Worm (Caenorhabditis elegans) whole organism, young adult: Measurements from ENCODE around the gene ztf-1.

Experiments
- B0019.2 ChIP-seq: fragments of 200-800 bp; sonication (Bioruptor generic); conservative IDR thresholded peaks from 2 replicates; pipeline ENCODE4 v1.3.6; 2022; ENCODE audit warnings: missing genetic modification reagents, missing genetic modification characterization, missing compliant biosample characterization
- B0035.1 ChIP-seq: sonication (generic microtip); optimal IDR thresholded peaks from 2 replicates; lab custom pipeline; 2016; ENCODE audit warnings: missing genetic modification characterization, mild to moderate bottlenecking, missing compliant biosample characterization, missing genotype, missing genetic modification reagents
- C06A6.2 ChIP-seq: fragments of 200-800 bp; sonication (Bioruptor generic); conservative IDR thresholded peaks from 2 replicates; pipeline ENCODE4 v1.3.6; 2022; ENCODE audit warnings: missing genetic modification characterization, missing compliant biosample characterization
- C17E4.6 ChIP-seq: fragments of 200-800 bp; sonication (Bioruptor generic); IDR thresholded peaks from 2 replicates; pipeline ENCODE4 v1.3.6; 2022; ENCODE audit warnings: missing genetic modification reagents, missing genetic modification characterization, missing compliant biosample characterization
- F10E7.11 ChIP-seq: sonication (generic microtip); optimal IDR thresholded peaks from 2 replicates; lab custom pipeline; 2017; ENCODE audit warnings: mild to moderate bottlenecking, missing genetic modification characterization, moderate library complexity, missing compliant biosample characterization
- F33H1.4 ChIP-seq: fragments of 200-800 bp; sonication (Bioruptor generic); IDR thresholded peaks from 2 replicates; pipeline ENCODE4 v1.3.6; 2022; ENCODE audit warnings: missing genetic modification reagents, missing genetic modification characterization, missing compliant biosample characterization
- F49E8.2 ChIP-seq: sonication (generic microtip); optimal IDR thresholded peaks from 3 replicates; lab custom pipeline; 2017; ENCODE audit warnings: missing genetic modification characterization, mild to moderate bottlenecking, missing compliant biosample characterization, antibody characterized with exemption, moderate library complexity; ENCODE audit not compliant: insufficient read depth
- F55B11.4 ChIP-seq: sonication (generic microtip); optimal IDR thresholded peaks from 2 replicates; lab custom pipeline; 2016; ENCODE audit warnings: missing compliant biosample characterization, missing genetic modification characterization, borderline replicate concordance; ENCODE audit not compliant: insufficient read depth
- F57C9.4 ChIP-seq: sonication (generic microtip); optimal IDR thresholded peaks from 2 replicates; lab custom pipeline; 2017; ENCODE audit warnings: mild to moderate bottlenecking, missing genetic modification characterization, missing compliant biosample characterization
- T26A5.8 ChIP-seq: sonication (generic microtip); optimal IDR thresholded peaks from 2 replicates; lab custom pipeline; 2016; ENCODE audit warnings: missing genetic modification characterization, missing compliant biosample characterization
- Y53F4B.3 ChIP-seq: fragments of 200-800 bp; sonication (Bioruptor generic); IDR thresholded peaks from 2 replicates; pipeline ENCODE4 v1.3.6; 2022; ENCODE audit warnings: missing genetic modification reagents, missing genetic modification characterization, missing compliant biosample characterization
- Y53G8AR.9 ChIP-seq: fragments of 200-800 bp; sonication (Bioruptor generic); conservative IDR thresholded peaks from 2 replicates; pipeline ENCODE4 v1.3.6; 2022; ENCODE audit warnings: missing genetic modification reagents, missing genetic modification characterization, missing compliant biosample characterization
- Y95B8A.8 ChIP-seq: fragments of 200-800 bp; sonication (Bioruptor generic); IDR thresholded peaks from 2 replicates; pipeline ENCODE4 v1.3.6; 2022; ENCODE audit warnings: missing genetic modification reagents, missing genetic modification characterization, missing compliant biosample characterization
- akir-1 ChIP-seq: fragments of 200-800 bp; sonication (Bioruptor generic); optimal IDR thresholded peaks from 2 replicates; lab custom pipeline; 2018; ENCODE audit warnings: mild to moderate bottlenecking, missing genetic modification characterization, moderate library complexity, missing compliant biosample characterization
- aptf-3 ChIP-seq: fragments of 200-800 bp; sonication (Bioruptor generic); IDR thresholded peaks from 2 replicates; pipeline ENCODE4 v1.3.6; 2022; ENCODE audit warnings: missing genetic modification characterization, missing compliant biosample characterization
- atf-7 ChIP-seq: sonication (generic microtip); optimal IDR thresholded peaks from 2 replicates; lab custom pipeline; 2017; ENCODE audit warnings: mild to moderate bottlenecking, missing genetic modification characterization, missing compliant biosample characterization
- attf-3 ChIP-seq: fragments of 200-800 bp; sonication (Bioruptor generic); conservative IDR thresholded peaks from 2 replicates; pipeline ENCODE4 v1.3.6; 2022; ENCODE audit warnings: missing genetic modification reagents, missing genetic modification characterization, missing compliant biosample characterization
- attf-5 ChIP-seq: fragments of 200-800 bp; sonication (Bioruptor generic); optimal IDR thresholded peaks from 2 replicates; lab custom pipeline; 2018; ENCODE audit warnings: mild to moderate bottlenecking, missing genetic modification characterization, missing compliant biosample characterization
- bed-1 ChIP-seq: fragments of 200-800 bp; sonication (Bioruptor generic); IDR thresholded peaks from 2 replicates; pipeline ENCODE4 v1.3.6; 2022; ENCODE audit warnings: missing genetic modification reagents, missing genetic modification characterization, missing compliant biosample characterization
- bed-2 ChIP-seq: fragments of 200-800 bp; sonication (Bioruptor generic); IDR thresholded peaks from 2 replicates; pipeline ENCODE4 v1.3.6; 2022; ENCODE audit warnings: missing genetic modification reagents, missing genetic modification characterization, missing compliant biosample characterization
- dox-1 ChIP-seq: fragments of 200-800 bp; sonication (Bioruptor generic); IDR thresholded peaks from 2 replicates; pipeline ENCODE4 v1.3.6; 2022; ENCODE audit warnings: missing genetic modification reagents, missing genetic modification characterization, missing compliant biosample characterization
- dpl-1 ChIP-seq: fragments of 150-350 bp; optimal IDR thresholded peaks from 2 replicates; lab custom pipeline; 2014; ENCODE audit warnings: missing biosample characterization, missing genetic modification reagents, missing genetic modification characterization
- ekl-4 ChIP-seq: fragments of 200-800 bp; sonication (Bioruptor generic); IDR thresholded peaks from 2 replicates; pipeline ENCODE4 v1.3.6; 2022; ENCODE audit warnings: missing genetic modification reagents, missing genetic modification characterization, missing compliant biosample characterization
- gei-17 ChIP-seq: fragments of 200-800 bp; sonication (Bioruptor generic); optimal IDR thresholded peaks from 2 replicates; lab custom pipeline; 2018; ENCODE audit warnings: mild to moderate bottlenecking, missing genetic modification characterization, missing compliant biosample characterization
- hlh-26 ChIP-seq: fragments of 200-800 bp; sonication (Bioruptor generic); conservative IDR thresholded peaks from 2 replicates; pipeline ENCODE4 v1.3.6; 2022; ENCODE audit warnings: missing genetic modification reagents, missing genetic modification characterization, missing compliant biosample characterization
- hmg-1.2 ChIP-seq: fragments of 200-800 bp; sonication (Bioruptor generic); IDR thresholded peaks from 2 replicates; pipeline ENCODE4 v1.3.6; 2022; ENCODE audit warnings: missing genetic modification reagents, missing genetic modification characterization, missing compliant biosample characterization
- hmg-20 ChIP-seq: fragments of 200-800 bp; sonication (Bioruptor generic); IDR thresholded peaks from 2 replicates; pipeline ENCODE4 v1.3.6; 2022; ENCODE audit warnings: missing genetic modification reagents, missing genetic modification characterization, missing compliant biosample characterization
- hrde-1 ChIP-seq: sonication (generic microtip); optimal IDR thresholded peaks from 2 replicates; lab custom pipeline; 2016; ENCODE audit warnings: missing genetic modification characterization, mild to moderate bottlenecking, missing compliant biosample characterization, moderate library complexity, missing genotype, missing genetic modification reagents, borderline replicate concordance
- lag-1 ChIP-seq: fragments of 200-800 bp; sonication (Bioruptor generic); IDR thresholded peaks from 2 replicates; pipeline ENCODE4 v1.3.6; 2022; ENCODE audit warnings: missing genetic modification reagents, missing genetic modification characterization, missing compliant biosample characterization
- let-607 ChIP-seq, 2 experiments: fragments of 200-800 bp in 1 of 2; sonication (Bioruptor generic) in 1 of 2; sonication (generic microtip) in 1 of 2; optimal IDR thresholded peaks; 2 replicates each; lab custom pipeline; 2016 to 2018; ENCODE audit warnings: mild to moderate bottlenecking in 2 of 2, missing compliant biosample characterization in 2 of 2, missing genetic modification characterization in 2 of 2, moderate library complexity in 2 of 2, missing genotype in 1 of 2
- lin-40 ChIP-seq: sonication (generic microtip); optimal IDR thresholded peaks from 2 replicates; lab custom pipeline; 2016; ENCODE audit warnings: missing genetic modification characterization, mild to moderate bottlenecking, missing compliant biosample characterization, missing genotype, missing genetic modification reagents
- lin-54 ChIP-seq: fragments of 200-800 bp; sonication (Bioruptor generic); optimal IDR thresholded peaks from 2 replicates; lab custom pipeline; 2018; ENCODE audit warnings: mild to moderate bottlenecking, missing genetic modification characterization, missing compliant biosample characterization
- lir-1 ChIP-seq: fragments of 200-800 bp; sonication (Bioruptor generic); conservative IDR thresholded peaks from 2 replicates; pipeline ENCODE4 v1.3.6; 2022; ENCODE audit warnings: missing genetic modification reagents, missing genetic modification characterization, missing compliant biosample characterization
- mcd-1 ChIP-seq: fragments of 200-800 bp; sonication (Bioruptor generic); IDR thresholded peaks from 2 replicates; pipeline ENCODE4 v1.3.6; 2022; ENCODE audit warnings: missing genetic modification reagents, missing genetic modification characterization, missing compliant biosample characterization
- nfya-1 ChIP-seq: sonication (generic microtip); optimal IDR thresholded peaks from 2 replicates; lab custom pipeline; 2017; ENCODE audit warnings: antibody characterized with exemption, missing compliant biosample characterization, missing genetic modification characterization, borderline replicate concordance; ENCODE audit not compliant: insufficient read depth
- pbrm-1 ChIP-seq: fragments of 200-800 bp; sonication (Bioruptor generic); IDR thresholded peaks from 2 replicates; pipeline ENCODE4 v1.3.6; 2022; ENCODE audit warnings: missing genetic modification reagents, missing genetic modification characterization, missing compliant biosample characterization
- rec-8 ChIP-seq, 2 experiments: sonication (generic microtip); optimal IDR thresholded peaks; 2 replicates each; lab custom pipeline; 2016; ENCODE audit warnings: mild to moderate bottlenecking in 2 of 2, missing genetic modification characterization in 2 of 2, missing genetic modification reagents in 2 of 2, missing genotype in 2 of 2, missing biosample characterization in 1 of 2, missing compliant biosample characterization in 1 of 2, moderate library complexity in 1 of 2
- sea-2 ChIP-seq: fragments of 200-800 bp; sonication (Bioruptor generic); IDR thresholded peaks from 2 replicates; pipeline ENCODE4 v1.3.6; 2022; ENCODE audit warnings: missing genetic modification characterization, missing compliant biosample characterization
- snpc-4 ChIP-seq, 5 experiments: fragments of 150-350 bp in 1 of 5; sonication (generic microtip) in 4 of 5; optimal IDR thresholded peaks; 2 replicates each; lab custom pipeline; 2014 to 2018; ENCODE audit warnings: missing genetic modification characterization in 5 of 5, missing biosample characterization in 3 of 5, antibody characterized with exemption in 2 of 5, mild to moderate bottlenecking in 2 of 5, missing compliant biosample characterization in 2 of 5, missing genotype in 2 of 5, moderate library complexity in 2 of 5, missing genetic modification reagents in 1 of 5
- somi-1 ChIP-seq: fragments of 200-800 bp; sonication (Bioruptor generic); optimal IDR thresholded peaks from 2 replicates; lab custom pipeline; 2018; ENCODE audit warnings: mild to moderate bottlenecking, missing genetic modification characterization, missing compliant biosample characterization
- sptf-2 ChIP-seq: fragments of 200-800 bp; sonication (Bioruptor generic); optimal IDR thresholded peaks from 2 replicates; lab custom pipeline; 2018; ENCODE audit warnings: mild to moderate bottlenecking, missing genetic modification characterization, missing compliant biosample characterization
- tlf-1 ChIP-seq: fragments of 200-800 bp; sonication (Bioruptor generic); optimal IDR thresholded peaks from 2 replicates; lab custom pipeline; 2018; ENCODE audit warnings: mild to moderate bottlenecking, missing genetic modification characterization, missing compliant biosample characterization
- unc-62 ChIP-seq: fragments of 150-350 bp; optimal IDR thresholded peaks from 2 replicates; lab custom pipeline; 2014; ENCODE audit warnings: missing biosample characterization, missing genetic modification reagents, missing genetic modification characterization
- zfh-2 ChIP-seq: fragments of 200-800 bp; sonication (Bioruptor generic); conservative IDR thresholded peaks from 2 replicates; pipeline ENCODE4 v1.3.6; 2022; ENCODE audit warnings: missing genetic modification reagents, missing genetic modification characterization, missing compliant biosample characterization
- zim-3 ChIP-seq: sonication (generic microtip); optimal IDR thresholded peaks from 2 replicates; lab custom pipeline; 2017; ENCODE audit warnings: mild to moderate bottlenecking, missing genetic modification characterization, moderate library complexity, missing compliant biosample characterization
- ztf-25 ChIP-seq: fragments of 200-800 bp; sonication (Bioruptor generic); IDR thresholded peaks from 2 replicates; pipeline ENCODE4 v1.3.6; 2022; ENCODE audit warnings: missing genetic modification reagents, missing genetic modification characterization, missing compliant biosample characterization

The ztf-1 gene

DNA sequence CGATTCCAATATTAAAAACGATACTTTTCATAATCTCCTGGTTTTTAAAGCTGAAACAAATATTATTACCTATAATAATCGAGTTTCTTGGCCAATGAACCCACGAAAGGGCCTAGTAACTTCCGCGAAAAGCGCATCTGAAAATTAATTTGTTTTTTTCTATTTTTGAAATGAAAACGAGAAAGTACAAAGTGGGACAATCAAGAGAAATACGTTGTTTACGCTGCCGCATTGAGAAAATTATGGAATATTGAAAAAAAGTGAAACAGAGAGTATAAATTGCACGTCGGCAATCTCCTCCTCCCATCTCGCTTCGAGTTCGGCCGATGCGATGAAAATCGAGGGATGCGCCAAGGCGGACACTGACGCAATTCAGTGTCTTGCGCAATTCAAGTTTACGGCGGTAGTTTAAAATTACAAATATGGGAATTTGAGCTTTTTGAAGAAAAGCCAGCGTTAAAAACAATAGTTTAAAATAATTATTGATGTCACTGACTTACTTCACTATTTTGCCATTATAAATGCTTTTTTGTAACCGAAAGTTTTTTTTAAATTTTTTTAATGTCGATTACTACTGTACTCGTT is 50.8 kb downstream of the ztf-1 start, which contains the start of gene pdhk-2 (continued):
- TF ChIP-seq zim-3 (tag; lab: Kevin White, UChicago) (no peak), F10E7.11 (tag; lab: Kevin White, UChicago) (no peak), bed-2 (no peak), sptf-2 (no peak), pbrm-1 (GFP tag; lab: Robert Waterston, UW) (peak; percentile 89), lin-40 (tag; lab: Kevin White, UChicago) (peak; percentile 94), nfya-1 (tag; lab: Kevin White, UChicago) (no peak), attf-5 (GFP tag; lab: Kevin White, UChicago) (peak; percentile 89), hmg-20 (GFP tag; lab: Robert Waterston, UW) (peak; percentile 75; the same call in 1 of the 2 replicates), sea-2 (GFP tag; lab: Robert Waterston, UW) (no peak), aptf-3 (no peak), F55B11.4 (tag; lab: Kevin White, UChicago) (no peak), gei-17 (peak; percentile 76), T26A5.8 (tag; lab: Kevin White, UChicago) (no peak), zfh-2 (GFP tag; lab: Robert Waterston, UW) (no peak), let-607 (tag; optimal IDR thresholded peaks at IDR 0.05; lab: Kevin White, UChicago) (peak; percentile 39 to 71), dox-1 (GFP tag; lab: Robert Waterston, UW) (peak; percentile 95), Y53G8AR.9 (peak; percentile 90), C17E4.6 (GFP tag; lab: Robert Waterston, UW) (peak; percentile 67; the same call in 1 of the 2 replicates), lir-1 (GFP tag; lab: Robert Waterston, UW) (peak; percentile 74), bed-1 (0 out of 2 replicates have a peak, but pooled peaks have one; percentile 21), B0019.2 (no peak), F57C9.4 (tag; lab: Kevin White, UChicago) (no peak), dpl-1 (peak; percentile 96), atf-7 (tag; lab: Kevin White, UChicago) (peak; percentile 58), C06A6.2 (peak; percentile 71; the same call in 1 of the 2 replicates), rec-8 (tag; optimal IDR thresholded peaks at IDR 0.05; lab: Kevin White, UChicago) (no peak), lag-1 (no peak), mcd-1 (peak; percentile 93), hrde-1 (tag; lab: Kevin White, UChicago) (no peak), akir-1 (GFP tag; lab: Kevin White, UChicago) (no peak), B0035.1 (peak; percentile 50), attf-3 (GFP tag; lab: Robert Waterston, UW) (peak; percentile 81), snpc-4 (GFP tag; optimal IDR thresholded peaks at IDR 0.05; lab: Kevin White, UChicago) (no peak), snpc-4 (tag; optimal IDR thresholded peaks at IDR 0.05; lab: Kevin White, UChicago) (peak; percentile 62 to 78 (median 72)), ztf-25 (no peak), unc-62 (no peak), F49E8.2 (tag; lab: Kevin White, UChicago) (peak; percentile 70), tlf-1 (GFP tag; lab: Kevin White, UChicago) (peak; percentile 88), hmg-1.2 (peak; percentile 68), ekl-4 (peak; percentile 88), Y53F4B.3 (GFP tag; lab: Robert Waterston, UW) (0 out of 2 replicates have a peak, but pooled peaks have one; percentile 24), somi-1 (GFP tag; lab: Kevin White, UChicago) (peak; percentile 82), Y95B8A.8 (GFP tag; lab: Robert Waterston, UW) (0 out of 2 replicates have a peak, but pooled peaks have one; percentile 67), lin-54 (GFP tag; lab: Kevin White, UChicago) (peak; percentile 99), F33H1.4 (GFP tag; lab: Robert Waterston, UW) (peak; percentile 78), hlh-26 (no peak)
